Fruit fly (Drosophila melanogaster) whole organism, wandering third instar larva: ENCODE measurements around the gene Exo70.

Experiments used
- Abd-B ChIP-seq: fragments of >200 bp; optimal IDR thresholded peaks from 2 replicates; lab custom pipeline; 2017; ENCODE audit warnings: missing biosample characterization, missing genetic modification characterization
- CG32264 ChIP-seq: fragments of 200-800 bp; sonication (Bioruptor generic); optimal IDR thresholded peaks from 2 replicates; lab custom pipeline; 2016; ENCODE audit warnings: missing biosample characterization, missing genetic modification characterization
- CG9705 ChIP-seq: fragments of 200-800 bp; sonication (Bioruptor generic); optimal IDR thresholded peaks from 2 replicates; lab custom pipeline; 2018; ENCODE audit warnings: missing biosample characterization, mild to moderate bottlenecking, missing genetic modification characterization
- CrebA ChIP-seq: fragments of 200-800 bp; sonication (Bioruptor generic); optimal IDR thresholded peaks from 2 replicates; lab custom pipeline; 2016; ENCODE audit warnings: missing biosample characterization, mild to moderate bottlenecking, missing genetic modification characterization, borderline replicate concordance
- Dfd ChIP-seq: fragments of >200 bp; optimal IDR thresholded peaks from 2 replicates; lab custom pipeline; 2017; ENCODE audit warnings: missing biosample characterization, missing genetic modification characterization
- Dif ChIP-seq: fragments of 200-275, 200-300 bp; sonication (Bioruptor generic); optimal IDR thresholded peaks from 2 replicates; lab custom pipeline; 2018; ENCODE audit warnings: missing biosample characterization, missing genetic modification characterization; ENCODE audit not compliant: partially characterized antibody
- GATAd ChIP-seq: sonication (Bioruptor generic); optimal IDR thresholded peaks from 2 replicates; lab custom pipeline; 2016; ENCODE audit warnings: missing biosample characterization, missing genetic modification characterization
- HLH106 ChIP-seq: fragments of 200-800 bp; optimal IDR thresholded peaks from 3 replicates; lab custom pipeline; 2019; ENCODE audit warnings: missing biosample characterization, mild to moderate bottlenecking, missing genetic modification characterization, moderate library complexity
- Hnf4 ChIP-seq: fragments of 200-800 bp; sonication (Bioruptor generic); optimal IDR thresholded peaks from 2 replicates; lab custom pipeline; 2016; ENCODE audit warnings: missing biosample characterization, mild to moderate bottlenecking, missing genetic modification characterization
- Hr78 ChIP-seq: fragments of >200 bp; optimal IDR thresholded peaks from 2 replicates; lab custom pipeline; 2017; ENCODE audit warnings: missing biosample characterization, missing genetic modification characterization
- Hr83 ChIP-seq: fragments of 200-300 bp; sonication (Bioruptor generic); optimal IDR thresholded peaks from 2 replicates; lab custom pipeline; 2016; ENCODE audit warnings: missing biosample characterization, mild to moderate bottlenecking, missing genetic modification characterization, moderate library complexity; ENCODE audit not compliant: poor library complexity, severe bottlenecking
- Mio ChIP-seq: sonication (Bioruptor generic); optimal IDR thresholded peaks from 2 replicates; lab custom pipeline; 2016; ENCODE audit warnings: missing biosample characterization, missing genetic modification characterization
- Myc ChIP-seq: fragments of >200 bp; optimal IDR thresholded peaks from 2 replicates; lab custom pipeline; 2017
- OdsH ChIP-seq: fragments of 200-800 bp; sonication (Bioruptor generic); optimal IDR thresholded peaks from 2 replicates; lab custom pipeline; 2016; ENCODE audit warnings: missing biosample characterization, mild to moderate bottlenecking, missing genetic modification characterization
- Rel ChIP-seq, 2 experiments: fragments of 200-800 bp; sonication (Bioruptor generic) in 1 of 2; optimal IDR thresholded peaks; 2 replicates in 1 of 2; 3 replicates in 1 of 2; lab custom pipeline; 2016 to 2019; ENCODE audit warnings: mild to moderate bottlenecking in 2 of 2, missing biosample characterization in 2 of 2, missing genetic modification characterization in 2 of 2, moderate library complexity in 1 of 2
- Sp1 ChIP-seq: fragments of 200-800 bp; sonication (Bioruptor generic); optimal IDR thresholded peaks from 3 replicates; lab custom pipeline; 2019; ENCODE audit warnings: missing biosample characterization, mild to moderate bottlenecking, missing genetic modification characterization, moderate library complexity
- Vsx2 ChIP-seq: fragments of 200-300, 225-300 bp; sonication (Bioruptor generic); optimal IDR thresholded peaks from 2 replicates; lab custom pipeline; 2018; ENCODE audit warnings: missing biosample characterization, missing genetic modification characterization; ENCODE audit not compliant: partially characterized antibody
- br ChIP-seq: fragments of 200-800 bp; sonication (Bioruptor generic); optimal IDR thresholded peaks from 2 replicates; lab custom pipeline; 2016; ENCODE audit warnings: missing biosample characterization, missing genetic modification characterization
- brk ChIP-seq: fragments of 200-800 bp; sonication (Bioruptor generic); optimal IDR thresholded peaks from 2 replicates; lab custom pipeline; 2016; ENCODE audit warnings: missing biosample characterization, mild to moderate bottlenecking, missing genetic modification characterization
- dl ChIP-seq, 2 experiments: fragments of 175-275, 200-275 bp in 1 of 2; fragments of 200-275 bp in 1 of 2; sonication (Bioruptor generic); optimal IDR thresholded peaks; lab custom pipeline; 2018; ENCODE audit warnings: mild to moderate bottlenecking in 2 of 2, missing biosample characterization in 2 of 2, missing genetic modification characterization in 2 of 2, moderate library complexity in 2 of 2; ENCODE audit not compliant: partially characterized antibody in 2 of 2, insufficient read depth in 1 of 2
- dmrt93B ChIP-seq: fragments of 200-800 bp; sonication (Bioruptor generic); optimal IDR thresholded peaks from 2 replicates; lab custom pipeline; 2018; ENCODE audit warnings: missing biosample characterization, mild to moderate bottlenecking, missing genetic modification characterization
- dsf ChIP-seq: sonication (Bioruptor generic); optimal IDR thresholded peaks from 2 replicates; lab custom pipeline; 2016; ENCODE audit warnings: missing biosample characterization, missing genetic modification characterization, borderline replicate concordance
- ey ChIP-seq: fragments of 200-800 bp; sonication (Bioruptor generic); optimal IDR thresholded peaks from 2 replicates; lab custom pipeline; 2016; ENCODE audit warnings: missing biosample characterization, missing genetic modification characterization
- foxo ChIP-seq, 2 experiments: fragments of 200-800 bp; sonication (Bioruptor generic); optimal IDR thresholded peaks; 2 replicates in 1 of 2; 3 replicates in 1 of 2; lab custom pipeline; 2016 to 2017; ENCODE audit warnings: missing biosample characterization in 2 of 2, missing genetic modification characterization in 2 of 2
- fru ChIP-seq: fragments of 200-800 bp; sonication (Bioruptor generic); optimal IDR thresholded peaks from 3 replicates; lab custom pipeline; 2016; ENCODE audit warnings: missing biosample characterization, mild to moderate bottlenecking, missing genetic modification characterization
- h ChIP-seq: fragments of 200-800 bp; sonication (Bioruptor generic); optimal IDR thresholded peaks from 3 replicates; lab custom pipeline; 2016; ENCODE audit warnings: missing biosample characterization, mild to moderate bottlenecking, missing genetic modification characterization
- jim ChIP-seq: fragments of 175-275, 200-325 bp; sonication (Bioruptor generic); optimal IDR thresholded peaks from 2 replicates; lab custom pipeline; 2016; ENCODE audit warnings: missing biosample characterization, mild to moderate bottlenecking, missing genetic modification characterization
- lola ChIP-seq: fragments of >200 bp; optimal IDR thresholded peaks from 2 replicates; lab custom pipeline; 2017; ENCODE audit warnings: missing biosample characterization, missing genetic modification characterization
- psq ChIP-seq: fragments of 200-800 bp; sonication (Bioruptor generic); optimal IDR thresholded peaks from 3 replicates; lab custom pipeline; 2017; ENCODE audit warnings: missing biosample characterization, mild to moderate bottlenecking, missing genetic modification characterization, moderate library complexity
- rgr ChIP-seq: fragments of 200-800 bp; sonication (Bioruptor generic); optimal IDR thresholded peaks from 3 replicates; lab custom pipeline; 2016; ENCODE audit warnings: missing biosample characterization, mild to moderate bottlenecking, missing genetic modification characterization
- sage ChIP-seq: fragments of 200-800 bp; sonication (Bioruptor generic); optimal IDR thresholded peaks from 2 replicates; lab custom pipeline; 2016; ENCODE audit warnings: missing biosample characterization, mild to moderate bottlenecking, missing genetic modification characterization
- sv ChIP-seq: fragments of 200-800 bp; sonication (Bioruptor generic); optimal IDR thresholded peaks from 3 replicates; lab custom pipeline; 2016; ENCODE audit warnings: missing biosample characterization, missing genetic modification characterization
- tai ChIP-seq: sonication (Bioruptor generic); optimal IDR thresholded peaks from 2 replicates; lab custom pipeline; 2016; ENCODE audit warnings: missing biosample characterization, missing genetic modification characterization
- usp ChIP-seq: fragments of >200 bp; optimal IDR thresholded peaks from 2 replicates; lab custom pipeline; 2017; ENCODE audit warnings: missing biosample characterization, missing genetic modification characterization
- woc ChIP-seq: sonication (Bioruptor generic); optimal IDR thresholded peaks from 2 replicates; lab custom pipeline; 2016; ENCODE audit warnings: missing biosample characterization, mild to moderate bottlenecking, missing genetic modification characterization

Exo70 gene

DNA sequence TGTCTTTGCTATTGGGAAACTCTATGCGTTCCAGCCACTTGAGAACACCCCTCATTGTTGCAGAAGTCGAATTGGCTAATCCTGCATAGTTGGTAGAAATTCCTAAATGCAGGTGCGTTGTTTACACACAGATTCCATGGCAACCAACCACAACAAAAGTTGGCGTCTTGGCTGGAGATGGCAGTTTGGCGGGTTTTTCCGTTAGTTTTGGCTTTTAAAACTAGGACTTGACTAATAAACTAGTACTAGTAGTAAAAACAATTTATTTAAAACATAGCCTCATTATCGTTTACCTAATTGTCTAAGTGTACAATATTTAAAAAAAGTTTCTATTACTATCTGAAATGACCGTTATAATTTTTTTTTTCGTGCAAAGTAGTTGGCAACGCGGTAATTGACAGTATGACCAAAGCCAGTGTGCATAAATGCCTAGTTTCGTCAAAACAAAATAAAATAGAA lies at the start of gene Exo70:
Gene Exo70 (plus strand): TSS at position 413 of the 459 bp plus-strand sequence.
- TF ChIP-seq Myc: peak; percentile 76
- no peak for TF ChIP-seq dl (GFP tag; optimal IDR thresholded peaks at IDR 0.05; lab: Kevin White, UChicago; ENCODE audit: insufficient read depth in 1 of 2, partially characterized antibody in 2 of 2)
- no peak for TF ChIP-seq Sp1

dm6 chr3L:8363266-8363665 lies 48.4 kb upstream of the Exo70 start:
- TF ChIP-seq Hnf4 (GFP tag; lab: Kevin White, UChicago): no peak
- no peak for TF ChIP-seq Vsx2 (GFP tag; lab: Kevin White, UChicago)
- TF ChIP-seq Rel (GFP tag; optimal IDR thresholded peaks at IDR 0.05; lab: Kevin White, UChicago): no peak
- no peak for TF ChIP-seq Rel (tag; optimal IDR thresholded peaks at IDR 0.05; lab: Kevin White, UChicago)
- no peak for TF ChIP-seq Hr83
- TF ChIP-seq brk: no peak
- no peak for TF ChIP-seq Dfd (GFP tag; lab: Kevin White, UChicago)
- no peak for TF ChIP-seq usp (GFP tag; lab: Kevin White, UChicago)
- TF ChIP-seq HLH106 (tag; lab: Kevin White, UChicago): no peak
- no peak for TF ChIP-seq woc
- no peak for TF ChIP-seq dmrt93B

DNA sequence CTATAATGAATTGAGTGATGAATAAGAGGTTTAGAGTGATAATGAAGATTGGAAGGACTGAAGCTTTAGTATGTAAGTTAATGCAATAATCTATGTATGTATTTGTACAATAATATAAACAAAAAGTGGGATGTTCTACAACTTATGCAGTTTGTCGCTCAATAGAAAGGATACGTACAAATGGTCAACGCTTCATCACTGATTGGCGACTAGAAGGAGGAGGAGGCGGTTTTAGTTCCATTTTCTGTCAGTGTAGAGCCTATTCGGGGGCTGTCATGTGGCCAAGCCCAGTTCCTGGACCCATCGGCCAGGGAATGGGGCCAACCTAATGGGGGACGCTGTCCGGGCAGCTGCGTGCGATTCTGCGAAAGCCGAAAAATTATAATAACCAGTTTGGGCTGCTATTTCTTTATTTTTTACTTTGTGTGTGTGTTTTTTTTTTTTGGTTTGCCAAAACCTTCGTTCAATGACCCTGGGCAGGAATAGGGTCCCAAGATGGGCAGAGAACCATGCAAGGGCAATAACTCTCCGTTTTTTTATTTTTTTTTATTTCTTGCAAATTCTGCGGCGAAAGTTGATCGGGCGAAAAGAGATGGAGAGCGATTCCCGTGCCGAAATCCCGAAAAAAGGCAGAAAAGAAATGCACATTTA lies 42.8 kb upstream of the Exo70 start:
- TF ChIP-seq psq (GFP tag; lab: Kevin White, UChicago) (peak; percentile 32), dmrt93B (peak; percentile 60), Abd-B (GFP tag; lab: Kevin White, UChicago) (no peak), rgr (GFP tag; lab: Kevin White, UChicago) (peak; percentile 32), woc (peak; percentile 63), Rel (GFP tag; optimal IDR thresholded peaks at IDR 0.05; lab: Kevin White, UChicago) (peak; percentile 89), Rel (tag; optimal IDR thresholded peaks at IDR 0.05; lab: Kevin White, UChicago) (no peak), h (GFP tag; lab: Kevin White, UChicago) (peak; percentile 79), Sp1 (peak; percentile 55), ey (GFP tag; lab: Kevin White, UChicago) (peak; percentile 77), Hnf4 (GFP tag; lab: Kevin White, UChicago) (no peak), Vsx2 (GFP tag; lab: Kevin White, UChicago) (no peak), OdsH (peak; percentile 67), Dif (GFP tag; lab: Kevin White, UChicago) (no peak), br (GFP tag; lab: Kevin White, UChicago) (peak; percentile 52), foxo (GFP tag; optimal IDR thresholded peaks at IDR 0.05; lab: Kevin White, UChicago) (peak in 1 of 2 experiments; percentile 60), HLH106 (tag; lab: Kevin White, UChicago) (peak; percentile 68), CG32264 (GFP tag; lab: Kevin White, UChicago) (no peak), fru (GFP tag; lab: Kevin White, UChicago) (peak; percentile 77), sage (peak; percentile 36), dl (GFP tag; optimal IDR thresholded peaks at IDR 0.05; lab: Kevin White, UChicago; ENCODE audit: insufficient read depth in 1 of 2, partially characterized antibody in 2 of 2) (no peak), CrebA (GFP tag; lab: Kevin White, UChicago) (peak; percentile 88), brk (no peak)

DNA sequence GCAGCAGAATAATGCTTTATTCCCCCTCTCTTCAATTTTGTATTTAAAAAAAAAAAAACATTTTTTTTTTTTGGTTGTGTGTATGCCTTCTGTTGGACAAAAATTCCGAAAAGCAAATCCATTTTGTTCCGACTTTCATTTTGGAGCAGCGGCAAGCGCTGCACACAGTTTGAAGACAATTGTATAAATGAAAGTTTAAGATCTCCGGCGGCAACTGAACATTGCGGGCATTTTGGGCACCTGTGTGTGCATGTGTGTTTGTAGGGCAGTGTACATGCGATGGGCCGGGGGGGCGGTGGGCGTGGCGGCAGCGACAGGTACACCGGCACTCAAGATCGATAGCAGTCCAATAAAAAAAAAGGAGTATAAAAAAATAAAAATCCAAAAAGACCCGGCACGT lies 42.2 kb upstream of the Exo70 start:
- TF ChIP-seq Hr78 (GFP tag; lab: Kevin White, UChicago): no peak
- TF ChIP-seq Sp1: peak; percentile 7

dm6 chr3L:8370922-8371321 lies 40.7 kb upstream of the Exo70 start:
- TF ChIP-seq CG32264 (GFP tag; lab: Kevin White, UChicago) (peak; percentile 44), Hr83 (no peak), br (GFP tag; lab: Kevin White, UChicago) (peak; percentile 49), sv (GFP tag; lab: Kevin White, UChicago) (no peak), Hnf4 (GFP tag; lab: Kevin White, UChicago) (peak; percentile 5), Mio (no peak), foxo (GFP tag; optimal IDR thresholded peaks at IDR 0.05; lab: Kevin White, UChicago) (peak in 1 of 2 experiments; percentile 53), Dfd (GFP tag; lab: Kevin White, UChicago) (no peak), Dif (GFP tag; lab: Kevin White, UChicago) (no peak), sage (peak; percentile 46), jim (no peak), fru (GFP tag; lab: Kevin White, UChicago) (peak; percentile 54), dsf (GFP tag; lab: Kevin White, UChicago) (no peak), Sp1 (peak; percentile 78), Rel (GFP tag; optimal IDR thresholded peaks at IDR 0.05; lab: Kevin White, UChicago) (no peak), Rel (tag; optimal IDR thresholded peaks at IDR 0.05; lab: Kevin White, UChicago) (peak; percentile 37), usp (GFP tag; lab: Kevin White, UChicago) (no peak), GATAd (GFP tag; lab: Kevin White, UChicago) (no peak), CrebA (GFP tag; lab: Kevin White, UChicago) (peak; percentile 20), ey (GFP tag; lab: Kevin White, UChicago) (peak; percentile 50), tai (GFP tag; lab: Kevin White, UChicago) (no peak), Hr78 (GFP tag; lab: Kevin White, UChicago) (no peak), lola (no peak), dmrt93B (peak; percentile 23), OdsH (peak; percentile 45), CG9705 (GFP tag; lab: Kevin White, UChicago) (peak; percentile 52), Vsx2 (GFP tag; lab: Kevin White, UChicago) (no peak), woc (peak; percentile 53), brk (no peak), h (GFP tag; lab: Kevin White, UChicago) (peak; percentile 73)
